Worm (Caenorhabditis elegans) whole organism, L4 larva: Measurements from ENCODE around the gene Y116A8C.9.

Experiments
- R02D3.7 ChIP-seq: fragments of 150-350 bp; sonication (generic microtip); optimal IDR thresholded peaks from 3 replicates; lab custom pipeline; 2014; ENCODE audit warnings: missing biosample characterization, missing genetic modification characterization
- ZK546.5 ChIP-seq, 2 experiments: sonication (generic microtip); optimal IDR thresholded peaks; 2 replicates each; lab custom pipeline; 2017; ENCODE audit warnings: missing biosample characterization in 2 of 2, missing genetic modification characterization in 2 of 2
- ceh-28 ChIP-seq: fragments of 150-350 bp; optimal IDR thresholded peaks from 2 replicates; lab custom pipeline; 2014; ENCODE audit warnings: missing biosample characterization, missing genetic modification reagents, missing genetic modification characterization
- fos-1 ChIP-seq: fragments of 150-350 bp; optimal IDR thresholded peaks from 2 replicates; lab custom pipeline; 2014; ENCODE audit warnings: missing biosample characterization, missing genetic modification characterization
- lin-13 ChIP-seq: fragments of 150-350 bp; optimal IDR thresholded peaks from 2 replicates; lab custom pipeline; 2014; ENCODE audit warnings: missing biosample characterization, missing genetic modification reagents, missing genetic modification characterization
- lsy-2 ChIP-seq, 2 experiments: fragments of 150-350 bp in 1 of 2; sonication (generic microtip) in 1 of 2; optimal IDR thresholded peaks; 2 replicates each; lab custom pipeline; 2014 to 2017; ENCODE audit warnings: missing biosample characterization in 2 of 2, missing genetic modification characterization in 2 of 2
- nhr-25 ChIP-seq: sonication (generic microtip); optimal IDR thresholded peaks from 2 replicates; lab custom pipeline; 2017; ENCODE audit warnings: missing genetic modification characterization, mild to moderate bottlenecking, missing compliant biosample characterization, antibody characterized with exemption, moderate library complexity, borderline replicate concordance; ENCODE audit not compliant: insufficient read depth
- skn-1 ChIP-seq: fragments of 150-350 bp; optimal IDR thresholded peaks from 2 replicates; lab custom pipeline; 2014; ENCODE audit warnings: missing biosample characterization, missing genetic modification characterization
- snpc-4 ChIP-seq: fragments of 150-350 bp; optimal IDR thresholded peaks from 2 replicates; lab custom pipeline; 2014; ENCODE audit warnings: missing biosample characterization, missing genetic modification characterization
- unc-62 ChIP-seq, 3 experiments: fragments of 150-350 bp in 1 of 3; sonication (generic microtip); optimal IDR thresholded peaks in 2 of 3; peaks in 1 of 3; 1 replicate in 1 of 3; 2 replicates in 2 of 3; lab custom pipeline; 2014 to 2017; ENCODE audit warnings: missing biosample characterization in 3 of 3, missing genetic modification characterization in 3 of 3, missing genetic modification reagents in 3 of 3, missing genotype in 1 of 3
- ztf-11 ChIP-seq: fragments of 150-350 bp; optimal IDR thresholded peaks from 2 replicates; lab custom pipeline; 2014; ENCODE audit warnings: missing biosample characterization, missing genetic modification characterization

ce11 chrIV:16946746-16947145 is at the start of gene Y116A8C.9, which contains the start of gene arf-6:
- TF ChIP-seq fos-1 (tag; lab: Kevin White, UChicago) (no peak), ztf-11 (tag; lab: Kevin White, UChicago) (no peak), nhr-25 (tag; lab: Kevin White, UChicago) (no peak), lin-13 (peak; percentile 31), snpc-4 (tag; lab: Kevin White, UChicago) (no peak), ceh-28 (peak; percentile 46), unc-62 (GFP tag; optimal IDR thresholded peaks at IDR 0.05 in 1 of 2; lab: Kevin White, UChicago) (no peak), unc-62 (tag; optimal IDR thresholded peaks at IDR 0.05; lab: Kevin White, UChicago) (no peak), lsy-2 (tag; optimal IDR thresholded peaks at IDR 0.05; lab: Kevin White, UChicago) (peak in 1 of 2 experiments; percentile 61), ZK546.5 (tag; optimal IDR thresholded peaks at IDR 0.05; lab: Kevin White, UChicago) (no peak), skn-1 (tag; lab: Kevin White, UChicago) (no peak), R02D3.7 (no peak)
